Worm (Caenorhabditis elegans) whole organism, midembryonic: Measurements from ENCODE around the gene T07C4.3.

Experiments used
- flt-1 ChIP-seq: fragments of 200-800 bp; sonication (Bioruptor generic); IDR thresholded peaks from 2 replicates; pipeline ENCODE4 v1.3.6; 2022; ENCODE audit warnings: missing genetic modification characterization, missing compliant biosample characterization
- ref-1 ChIP-seq: fragments of 200-800 bp; sonication (Bioruptor generic); conservative IDR thresholded peaks from 2 replicates; pipeline ENCODE4 v1.3.6; 2022; ENCODE audit warnings: missing genetic modification reagents, missing genetic modification characterization, missing compliant biosample characterization

DNA sequence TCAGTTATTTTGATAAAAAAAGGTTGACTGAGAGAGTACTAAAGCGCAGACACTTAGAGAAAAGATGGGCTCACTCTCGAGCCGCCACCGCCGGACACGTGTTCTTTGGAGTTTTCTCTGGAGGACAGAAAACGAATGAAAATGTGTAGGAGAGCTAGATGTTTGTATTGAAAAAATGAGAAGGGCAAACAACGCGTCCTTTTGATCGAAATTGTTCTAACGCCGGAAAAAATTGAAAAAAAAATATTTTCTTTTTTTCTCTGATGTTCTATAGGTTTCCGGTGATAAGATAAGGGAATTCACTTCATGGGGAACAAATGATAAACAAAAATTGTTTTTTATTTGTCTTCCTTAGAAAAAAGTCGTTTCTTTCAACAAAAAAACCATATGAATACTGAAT lies 22.1 kb upstream of the T07C4.3 start:
- no peak for TF ChIP-seq flt-1 (GFP tag; lab: Robert Waterston, UW)
- no peak for TF ChIP-seq ref-1 (GFP tag; lab: Robert Waterston, UW)
